Worm (Caenorhabditis elegans): ENCODE measurements around the gene cox-6C.
"Not testable (repeated sequence)": the region's sequence is repeated elsewhere in the genome, so short reads cannot be mapped to it uniquely, and the experiment has no call there.

Gene cox-6C

ce11 chrIV:125881-126781, at the start of gene cox-6C, which contains the start of gene grld-1:
Gene cox-6C, plus strand, starts transcription at chrIV:126731.
Gene grld-1, minus strand, starts transcription at chrIV:125931.
- TF ChIP-seq unc-62 (GFP tag; optimal IDR thresholded peaks at IDR 0.05), result no peak

- no peak for TF ChIP-seq unc-62 (GFP tag; optimal IDR thresholded peaks at IDR 0.05)
Measured at ce11 chrIV:77421-77820, 49.1 kb upstream of the cox-6C start.

ce11 chrIV:78206-78605, 48.3 kb upstream of the cox-6C start:
- TF ChIP-seq unc-62 (GFP tag; optimal IDR thresholded peaks at IDR 0.05), result no peak

- no peak for TF ChIP-seq unc-62 (GFP tag; optimal IDR thresholded peaks at IDR 0.05)
Measured at ce11 chrIV:79205-79604, 47.3 kb upstream of the cox-6C start, which contains the start of gene T05C7.9. Gene T05C7.9, plus strand, starts transcription at chrIV:79276.

ce11 chrIV:80943-81342, 45.6 kb upstream of the cox-6C start:
- no peak for TF ChIP-seq unc-62 (GFP tag; optimal IDR thresholded peaks at IDR 0.05)

ce11 chrIV:81428-81827, 45.1 kb upstream of the cox-6C start:
- TF ChIP-seq unc-62 (GFP tag; optimal IDR thresholded peaks at IDR 0.05), result no peak

ce11 chrIV:82309-82708, 44.2 kb upstream of the cox-6C start:
- TF ChIP-seq unc-62 (GFP tag; optimal IDR thresholded peaks at IDR 0.05), result no peak

- TF ChIP-seq unc-62 (GFP tag; optimal IDR thresholded peaks at IDR 0.05), result no peak
Measured at ce11 chrIV:86744-87143, 39.8 kb upstream of the cox-6C start.

ce11 chrIV:89991-90390, 36.5 kb upstream of the cox-6C start, which contains the start of gene scl-23:
Gene scl-23, minus strand, starts transcription at chrIV:90091.
- TF ChIP-seq unc-62 (GFP tag; optimal IDR thresholded peaks at IDR 0.05), result no peak

ce11 chrIV:91680-92079, 34.9 kb upstream of the cox-6C start, which contains the start of gene tpa-1:
Gene tpa-1, plus strand, starts transcription at chrIV:91980.
- TF ChIP-seq unc-62 (GFP tag; optimal IDR thresholded peaks at IDR 0.05), result no peak

ce11 chrIV:97681-98080, 28.9 kb upstream of the cox-6C start:
- no peak for TF ChIP-seq unc-62 (GFP tag; optimal IDR thresholded peaks at IDR 0.05)

- TF ChIP-seq unc-62 (GFP tag; optimal IDR thresholded peaks at IDR 0.05), result no peak
Measured at ce11 chrIV:102848-103247, 23.7 kb upstream of the cox-6C start.

- TF ChIP-seq unc-62 (GFP tag; optimal IDR thresholded peaks at IDR 0.05), result no peak
Measured at ce11 chrIV:109307-109706, 17.2 kb upstream of the cox-6C start, which contains the start of gene B0545.4. Gene B0545.4, minus strand, starts transcription at chrIV:109407.

ce11 chrIV:111377-111776, 15.2 kb upstream of the cox-6C start, which contains the start of gene F29C4.4:
Gene F29C4.4, plus strand, starts transcription at chrIV:111677.
- TF ChIP-seq unc-62 (GFP tag; optimal IDR thresholded peaks at IDR 0.05), result not testable (repeated sequence)

ce11 chrIV:118786-119185, 7.7 kb upstream of the cox-6C start:
- TF ChIP-seq unc-62 (GFP tag; optimal IDR thresholded peaks at IDR 0.05), result no peak

ce11 chrIV:119792-120191, 6.7 kb upstream of the cox-6C start:
- no peak for TF ChIP-seq unc-62 (GFP tag; optimal IDR thresholded peaks at IDR 0.05)

- no peak for TF ChIP-seq unc-62 (GFP tag; optimal IDR thresholded peaks at IDR 0.05)
Measured at ce11 chrIV:121607-122006, 4.9 kb upstream of the cox-6C start, which contains the start of gene tut-1. Gene tut-1, minus strand, starts transcription at chrIV:121707.
